Worm (Caenorhabditis elegans): ENCODE data around the gene rig-1.
A peak's percentile ranks its signal among the peaks of the same experiment; 100 is the strongest.

DNA sequence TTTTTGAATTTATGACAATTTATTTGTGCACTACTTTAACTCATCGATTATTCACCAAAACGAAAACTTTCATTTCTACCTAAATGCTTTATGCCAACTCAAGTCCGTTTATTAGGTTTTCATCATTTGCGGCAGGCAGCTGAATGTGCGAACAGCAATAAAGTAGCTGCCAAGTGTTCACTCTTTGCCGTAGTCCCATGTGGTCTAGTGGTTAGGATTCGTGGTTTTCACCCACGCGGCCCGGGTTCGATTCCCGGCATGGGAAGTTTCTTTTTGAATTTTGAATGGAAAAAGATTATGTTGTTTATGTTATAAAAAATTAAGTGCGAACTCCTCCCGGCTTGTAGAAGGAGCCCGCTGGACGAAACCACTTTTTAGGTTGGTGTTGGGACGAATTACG, 14.1 kb upstream of the rig-1 start:
- TF ChIP-seq F49E8.2 (tag; optimal IDR thresholded peaks at IDR 0.05; ENCODE audit: borderline replicate concordance) = peak; percentile 50
- no peak for TF ChIP-seq R02D3.7 (tag; optimal IDR thresholded peaks at IDR 0.05)
- no peak for TF ChIP-seq nhr-11 (tag; optimal IDR thresholded peaks at IDR 0.05)
- no peak for TF ChIP-seq ama-1 (optimal IDR thresholded peaks at IDR 0.05)
